Worm (Caenorhabditis elegans): Measurements from ENCODE around the gene sra-37.
A peak's percentile ranks its signal among the peaks of the same experiment; 100 is the strongest.

Gene sra-37

ce11 chrX:13939388-13939787, 46.2 kb upstream of the sra-37 start (continued):
- no peak for TF ChIP-seq tlp-1 (tag; optimal IDR thresholded peaks at IDR 0.05)
- TF ChIP-seq fkh-8 (tag; optimal IDR thresholded peaks at IDR 0.05): no peak
- no peak for TF ChIP-seq pqm-1 (tag; optimal IDR thresholded peaks at IDR 0.05)
- peak; percentile 19 for TF ChIP-seq lin-14 (GFP tag; optimal IDR thresholded peaks at IDR 0.05)
- TF ChIP-seq zag-1 (tag; optimal IDR thresholded peaks at IDR 0.05): no peak
- no peak for TF ChIP-seq Y116A8C.19 (tag; optimal IDR thresholded peaks at IDR 0.05; ENCODE audit: borderline replicate concordance)
- peak in 1 of 2 experiments; percentile 22 for TF ChIP-seq lsy-2 (tag; optimal IDR thresholded peaks at IDR 0.05)
- peak; percentile 81 for TF ChIP-seq nhr-85 (tag)
- TF ChIP-seq nhr-20 (tag; optimal IDR thresholded peaks at IDR 0.05): peak; percentile 38
- TF ChIP-seq egl-13 (tag; optimal IDR thresholded peaks at IDR 0.05): no peak
- TF ChIP-seq jun-1 (tag; optimal IDR thresholded peaks at IDR 0.05): no peak
- TF ChIP-seq aly-2 (tag; optimal IDR thresholded peaks at IDR 0.05): no peak
- no peak for TF ChIP-seq nhr-47 (tag; optimal IDR thresholded peaks at IDR 0.05)
- no peak for TF ChIP-seq nhr-12 (tag; optimal IDR thresholded peaks at IDR 0.05)
- TF ChIP-seq pag-3 (tag; optimal IDR thresholded peaks at IDR 0.05; ENCODE audit: borderline replicate concordance, insufficient read depth): no peak
- TF ChIP-seq F16B12.6 (tag; optimal IDR thresholded peaks at IDR 0.05): no peak
- TF ChIP-seq ama-1 (optimal IDR thresholded peaks at IDR 0.05): no peak
- no peak for TF ChIP-seq nhr-76 (tag; optimal IDR thresholded peaks at IDR 0.05)
- peak in 5 of 6 experiments; percentile 53 to 91 (median 80) for TF ChIP-seq elt-3 (tag; optimal IDR thresholded peaks at IDR 0.05)
- TF ChIP-seq lin-35 (GFP tag; optimal IDR thresholded peaks at IDR 0.05): peak in 1 of 2 experiments; percentile 28

- TF ChIP-seq jun-1 (tag; optimal IDR thresholded peaks at IDR 0.05) (no peak), egl-27 (tag; optimal IDR thresholded peaks at IDR 0.05) (no peak), snpc-4 (tag; optimal IDR thresholded peaks at IDR 0.05) (no peak), vab-15 (tag; optimal IDR thresholded peaks at IDR 0.05) (no peak), C34B4.2 (tag; optimal IDR thresholded peaks at IDR 0.05) (no peak), nhr-84 (tag; optimal IDR thresholded peaks at IDR 0.05) (no peak), unc-98 (GFP tag; IDR thresholded peaks at IDR 0.05) (no peak), blmp-1 (tag; optimal IDR thresholded peaks at IDR 0.05) (peak; percentile 64), zip-4 (GFP tag; optimal IDR thresholded peaks at IDR 0.05) (no peak), nhr-76 (tag; optimal IDR thresholded peaks at IDR 0.05) (no peak), mep-1 (tag; optimal IDR thresholded peaks at IDR 0.05) (no peak), pag-3 (tag; optimal IDR thresholded peaks at IDR 0.05; ENCODE audit: borderline replicate concordance, insufficient read depth) (no peak), ceh-63 (GFP tag; optimal IDR thresholded peaks at IDR 0.05) (no peak), pax-3 (tag; optimal IDR thresholded peaks at IDR 0.05) (no peak), ztf-4 (tag; optimal IDR thresholded peaks at IDR 0.05) (no peak), nhr-28 (tag; optimal IDR thresholded peaks at IDR 0.05) (no peak), nhr-19 (GFP tag; conservative IDR thresholded peaks at IDR 0.05) (0 out of 2 replicates have a peak, but pooled peaks have one; percentile 1), fkh-4 (tag; optimal IDR thresholded peaks at IDR 0.05; ENCODE audit: borderline replicate concordance) (no peak), snu-23 (GFP tag; optimal IDR thresholded peaks at IDR 0.05) (peak; percentile 12), lin-35 (GFP tag; optimal IDR thresholded peaks at IDR 0.05) (no peak), unc-62 (GFP tag; optimal IDR thresholded peaks at IDR 0.05) (no peak), unc-30 (tag; optimal IDR thresholded peaks at IDR 0.05) (no peak), lin-15B (tag; optimal IDR thresholded peaks at IDR 0.05) (no peak), unc-86 (tag; optimal IDR thresholded peaks at IDR 0.05) (no peak), egl-13 (tag; optimal IDR thresholded peaks at IDR 0.05) (no peak), nhr-90 (tag; optimal IDR thresholded peaks at IDR 0.05; ENCODE audit: poor library complexity) (peak; percentile 0), xbp-1 (tag; optimal IDR thresholded peaks at IDR 0.05) (no peak), dsc-1 (tag; optimal IDR thresholded peaks at IDR 0.05) (no peak), nhr-47 (tag; optimal IDR thresholded peaks at IDR 0.05) (no peak), C04F5.9 (tag; optimal IDR thresholded peaks at IDR 0.05) (no peak), ztf-11 (tag; optimal IDR thresholded peaks at IDR 0.05) (no peak), elt-2 (tag; optimal IDR thresholded peaks at IDR 0.05) (no peak), rnt-1 (tag; optimal IDR thresholded peaks at IDR 0.05) (no peak), elt-3 (tag; optimal IDR thresholded peaks at IDR 0.05) (peak; percentile 71 to 98 (median 92)), nhr-20 (tag; optimal IDR thresholded peaks at IDR 0.05) (peak; percentile 28), unc-130 (tag; optimal IDR thresholded peaks at IDR 0.05) (peak; percentile 38), nhr-11 (tag; optimal IDR thresholded peaks at IDR 0.05) (no peak), dpl-1 (GFP tag; optimal IDR thresholded peaks at IDR 0.05) (no peak), nhr-71 (tag; optimal IDR thresholded peaks at IDR 0.05) (peak; percentile 21), nhr-85 (tag) (peak; percentile 73), lsy-2 (tag; optimal IDR thresholded peaks at IDR 0.05) (peak in 1 of 2 experiments; percentile 56)
Measured at ce11 chrX:13937910-13938309, 44.8 kb upstream of the sra-37 start.
